Fruit fly (Drosophila melanogaster) whole organism, embryonic: ENCODE data around the gene Bhmt.

Experiments used
- Aef1 ChIP-seq: fragments of 200-800 bp; sonication (Bioruptor generic); IDR thresholded peaks from 3 replicates; pipeline ENCODE4 v1.3.6; 2022; ENCODE audit warnings: missing biosample characterization, missing genetic modification characterization
- BtbVII ChIP-seq: fragments of 200-800 bp; sonication (Bioruptor generic); optimal IDR thresholded peaks from 3 replicates; lab custom pipeline; 2017; ENCODE audit warnings: missing biosample characterization, mild to moderate bottlenecking, missing genetic modification characterization
- CG10274 ChIP-seq: fragments of 200-800 bp; sonication (Bioruptor generic); optimal IDR thresholded peaks from 3 replicates; lab custom pipeline; 2017; ENCODE audit warnings: missing biosample characterization, mild to moderate bottlenecking, missing genetic modification characterization
- CG12155 ChIP-seq: fragments of 200-800 bp; sonication (Bioruptor generic); optimal IDR thresholded peaks from 3 replicates; lab custom pipeline; 2016; ENCODE audit warnings: missing biosample characterization, missing genetic modification characterization
- CG12236 ChIP-seq: fragments of 200-800 bp; sonication (Bioruptor generic); optimal IDR thresholded peaks from 2 replicates; lab custom pipeline; 2016; ENCODE audit warnings: missing biosample characterization, missing genetic modification characterization
- CG13624 ChIP-seq: fragments of 200-800 bp; sonication (Bioruptor generic); optimal IDR thresholded peaks from 2 replicates; lab custom pipeline; 2016; ENCODE audit warnings: missing biosample characterization, missing genetic modification characterization
- CG14014 ChIP-seq: fragments of 200-800 bp; sonication (Bioruptor generic); IDR thresholded peaks from 2 replicates; pipeline ENCODE4 v1.3.6; 2022; ENCODE audit warnings: missing biosample characterization, missing genetic modification characterization
- CG14441 ChIP-seq: fragments of 200-800 bp; sonication (Bioruptor generic); IDR thresholded peaks from 2 replicates; pipeline ENCODE4 v1.3.6; 2022; ENCODE audit warnings: missing biosample characterization, missing genetic modification characterization
- CG15514 ChIP-seq: fragments of 200-800 bp; sonication (Bioruptor generic); optimal IDR thresholded peaks from 3 replicates; lab custom pipeline; 2017; ENCODE audit warnings: missing biosample characterization, missing genetic modification characterization, mild to moderate bottlenecking, moderate library complexity, missing genetic modification reagents
- CG15696 ChIP-seq: fragments of 200-800 bp; sonication (Bioruptor generic); optimal IDR thresholded peaks from 2 replicates; lab custom pipeline; 2019; ENCODE audit warnings: missing biosample characterization, mild to moderate bottlenecking, missing genetic modification characterization, moderate library complexity
- CG17912 ChIP-seq: fragments of 200-800 bp; sonication (Bioruptor generic); optimal IDR thresholded peaks from 2 replicates; lab custom pipeline; 2018; ENCODE audit warnings: missing biosample characterization, mild to moderate bottlenecking, missing genetic modification characterization
- CG2889 ChIP-seq: fragments of 200-800 bp; sonication (Bioruptor generic); IDR thresholded peaks from 3 replicates; pipeline ENCODE4 v1.3.6; 2022; ENCODE audit warnings: missing biosample characterization, missing genetic modification characterization
- CG31365 ChIP-seq: fragments of 200-800 bp; sonication (Bioruptor generic); optimal IDR thresholded peaks from 2 replicates; lab custom pipeline; 2018; ENCODE audit warnings: missing biosample characterization, mild to moderate bottlenecking, missing genetic modification characterization
- CG4360 ChIP-seq: fragments of 200-800 bp; sonication (Bioruptor generic); IDR thresholded peaks from 2 replicates; pipeline ENCODE4 v1.3.6; 2022; ENCODE audit warnings: missing biosample characterization, missing genetic modification characterization
- CG4820 ChIP-seq: fragments of 200-800 bp; sonication (Bioruptor generic); optimal IDR thresholded peaks from 3 replicates; lab custom pipeline; 2016; ENCODE audit warnings: missing biosample characterization, missing genetic modification characterization
- CG6272 ChIP-seq: fragments of 200-800 bp; sonication (Bioruptor generic); IDR thresholded peaks from 2 replicates; pipeline ENCODE4 v1.3.6; 2022; ENCODE audit warnings: missing biosample characterization, missing genetic modification characterization
- CG7745 ChIP-seq: fragments of 200-800 bp; sonication (Bioruptor generic); optimal IDR thresholded peaks from 2 replicates; lab custom pipeline; 2018; ENCODE audit warnings: missing biosample characterization, mild to moderate bottlenecking, missing genetic modification characterization, moderate library complexity
- CG8281 ChIP-seq: fragments of 200-800 bp; sonication (Bioruptor generic); optimal IDR thresholded peaks from 2 replicates; lab custom pipeline; 2018; ENCODE audit warnings: missing biosample characterization, mild to moderate bottlenecking, missing genetic modification characterization, moderate library complexity
- CG8944 ChIP-seq: fragments of 200-800 bp; sonication (Bioruptor generic); optimal IDR thresholded peaks from 3 replicates; lab custom pipeline; 2016; ENCODE audit warnings: missing biosample characterization, missing genetic modification characterization
- Dad ChIP-seq: fragments of 200-800 bp; sonication (Bioruptor generic); optimal IDR thresholded peaks from 3 replicates; lab custom pipeline; 2016; ENCODE audit warnings: missing biosample characterization, missing genetic modification characterization
- Dref ChIP-seq: fragments of 200-800 bp; sonication (Bioruptor generic); IDR thresholded peaks from 2 replicates; pipeline ENCODE4 v1.3.6; 2022; ENCODE audit warnings: missing biosample characterization, missing genetic modification characterization
- E2f2 ChIP-seq: fragments of 200-800 bp; sonication (Bioruptor generic); IDR thresholded peaks from 2 replicates; pipeline ENCODE4 v1.3.6; 2022; ENCODE audit warnings: missing biosample characterization, missing genetic modification characterization
- Ets97D ChIP-seq: fragments of 200-800 bp; sonication (Bioruptor generic); optimal IDR thresholded peaks from 3 replicates; lab custom pipeline; 2016; ENCODE audit warnings: missing biosample characterization, missing genetic modification characterization
- HHEX ChIP-seq: fragments of 200-800 bp; sonication (Bioruptor generic); optimal IDR thresholded peaks from 3 replicates; lab custom pipeline; 2017; ENCODE audit warnings: missing biosample characterization, mild to moderate bottlenecking, missing genetic modification characterization, missing genetic modification reagents
- HLH4C ChIP-seq: fragments of 200-800 bp; sonication (Bioruptor generic); IDR thresholded peaks from 3 replicates; pipeline ENCODE4 v1.3.6; 2022; ENCODE audit warnings: missing biosample characterization, missing genetic modification characterization; ENCODE audit not compliant: partially characterized antibody
- HLHmδ ChIP-seq: fragments of 200-800 bp; sonication (Bioruptor generic); optimal IDR thresholded peaks from 2 replicates; lab custom pipeline; 2018; ENCODE audit warnings: missing biosample characterization, mild to moderate bottlenecking, missing genetic modification characterization, moderate library complexity
- Hand ChIP-seq: fragments of 200-800 bp; sonication (Bioruptor generic); optimal IDR thresholded peaks from 2 replicates; lab custom pipeline; 2017; ENCODE audit warnings: mild to moderate bottlenecking, missing biosample characterization, missing genetic modification reagents, missing genetic modification characterization
- Hey ChIP-seq: fragments of 200-800 bp; sonication (Bioruptor generic); optimal IDR thresholded peaks from 3 replicates; lab custom pipeline; 2018; ENCODE audit warnings: missing biosample characterization, mild to moderate bottlenecking, missing genetic modification characterization
- HmgD ChIP-seq: fragments of 200-800 bp; sonication (Bioruptor generic); optimal IDR thresholded peaks from 3 replicates; lab custom pipeline; 2016; ENCODE audit warnings: missing biosample characterization, missing genetic modification characterization
- Lhr ChIP-seq: fragments of 200-800 bp; sonication (Bioruptor generic); optimal IDR thresholded peaks from 3 replicates; lab custom pipeline; 2017; ENCODE audit warnings: mild to moderate bottlenecking, missing biosample characterization, missing genetic modification reagents, missing genetic modification characterization
- Nf-YA ChIP-seq: fragments of 200-800 bp; sonication (Bioruptor generic); IDR thresholded peaks from 2 replicates; pipeline ENCODE4 v1.3.6; 2022; ENCODE audit warnings: missing biosample characterization, missing genetic modification characterization
- Nf-YB ChIP-seq: fragments of 200-800 bp; sonication (Bioruptor generic); optimal IDR thresholded peaks from 3 replicates; lab custom pipeline; 2019; ENCODE audit warnings: missing biosample characterization, mild to moderate bottlenecking, missing genetic modification characterization, moderate library complexity
- Ravus ChIP-seq: fragments of 200-800 bp; sonication (Bioruptor generic); IDR thresholded peaks from 2 replicates; pipeline ENCODE4 v1.3.6; 2022; ENCODE audit warnings: missing biosample characterization, missing genetic modification characterization
- Side ChIP-seq: fragments of 200-800 bp; sonication (Bioruptor generic); optimal IDR thresholded peaks from 2 replicates; lab custom pipeline; 2016; ENCODE audit warnings: missing biosample characterization, missing genetic modification characterization
- Ssrp ChIP-seq: fragments of 200-800 bp; sonication (Bioruptor generic); optimal IDR thresholded peaks from 2 replicates; lab custom pipeline; 2018; ENCODE audit warnings: missing biosample characterization, mild to moderate bottlenecking, missing genetic modification characterization, moderate library complexity
- Taf1 ChIP-seq: fragments of 200-800 bp; sonication (Bioruptor generic); IDR thresholded peaks from 2 replicates; pipeline ENCODE4 v1.3.6; 2022; ENCODE audit warnings: missing biosample characterization, missing genetic modification characterization
- Xbp1 ChIP-seq: fragments of 200-800 bp; sonication (Bioruptor generic); optimal IDR thresholded peaks from 3 replicates; lab custom pipeline; 2016; ENCODE audit warnings: missing biosample characterization, mild to moderate bottlenecking, missing genetic modification characterization
- bcd ChIP-seq: fragments of 200-800 bp; sonication (Bioruptor generic); optimal IDR thresholded peaks from 2 replicates; lab custom pipeline; 2017; ENCODE audit warnings: missing biosample characterization, mild to moderate bottlenecking, missing genetic modification characterization
- bigmax ChIP-seq: fragments of 200-800 bp; sonication (Bioruptor generic); optimal IDR thresholded peaks from 2 replicates; lab custom pipeline; 2018; ENCODE audit warnings: missing biosample characterization, mild to moderate bottlenecking, missing genetic modification characterization
- chinmo ChIP-seq: fragments of 200-800 bp; sonication (Bioruptor generic); IDR thresholded peaks from 4 replicates; pipeline ENCODE4 v1.3.6; 2022; ENCODE audit warnings: missing biosample characterization, missing genetic modification characterization; ENCODE audit not compliant: partially characterized antibody
- crp ChIP-seq, 2 experiments: fragments of 200-800 bp; sonication (Bioruptor generic); optimal IDR thresholded peaks; 2 replicates in 1 of 2; 3 replicates in 1 of 2; lab custom pipeline; 2017; ENCODE audit warnings: missing biosample characterization in 2 of 2, missing genetic modification characterization in 2 of 2, mild to moderate bottlenecking in 1 of 2, moderate library complexity in 1 of 2
- dpn ChIP-seq, 2 experiments: fragments of 200-800 bp; sonication (Bioruptor generic); optimal IDR thresholded peaks; 3 replicates each; lab custom pipeline; 2016; ENCODE audit warnings: missing biosample characterization in 2 of 2, missing genetic modification characterization in 2 of 2
- ftz-f1 ChIP-seq: fragments of 200-800 bp; sonication (Bioruptor generic); optimal IDR thresholded peaks from 2 replicates; lab custom pipeline; 2016; ENCODE audit warnings: missing biosample characterization, missing genetic modification characterization
- grau ChIP-seq: fragments of 200-800 bp; optimal IDR thresholded peaks from 3 replicates; lab custom pipeline; 2019; ENCODE audit warnings: missing biosample characterization, mild to moderate bottlenecking, missing genetic modification characterization, moderate library complexity
- grn ChIP-seq: fragments of 200-800 bp; sonication (Bioruptor generic); optimal IDR thresholded peaks from 3 replicates; lab custom pipeline; 2017; ENCODE audit warnings: missing biosample characterization, missing genetic modification characterization
- run ChIP-seq: fragments of 200-800 bp; sonication (Bioruptor generic); optimal IDR thresholded peaks from 3 replicates; lab custom pipeline; 2018; ENCODE audit warnings: missing biosample characterization, mild to moderate bottlenecking, missing genetic modification characterization
- sna ChIP-seq: fragments of 200-800 bp; sonication (Bioruptor generic); IDR thresholded peaks from 2 replicates; pipeline ENCODE4 v1.3.6; 2022; ENCODE audit warnings: missing biosample characterization, missing genetic modification characterization; ENCODE audit not compliant: partially characterized antibody
- sug ChIP-seq: fragments of 200-800 bp; optimal IDR thresholded peaks from 2 replicates; lab custom pipeline; 2019; ENCODE audit warnings: missing biosample characterization, mild to moderate bottlenecking, missing genetic modification characterization, moderate library complexity
- tin ChIP-seq: fragments of 200-800 bp; sonication (Bioruptor generic); optimal IDR thresholded peaks from 3 replicates; lab custom pipeline; 2016; ENCODE audit warnings: missing biosample characterization, missing genetic modification characterization
- tx ChIP-seq: fragments of 200-800 bp; sonication (Bioruptor generic); optimal IDR thresholded peaks from 2 replicates; lab custom pipeline; 2016; ENCODE audit warnings: missing biosample characterization, missing genetic modification characterization
- vnd ChIP-seq: fragments of 200-800 bp; sonication (Bioruptor generic); IDR thresholded peaks from 3 replicates; pipeline ENCODE4 v1.3.6; 2022; ENCODE audit warnings: missing biosample characterization, missing genetic modification characterization; ENCODE audit not compliant: partially characterized antibody

The Bhmt gene

dm6 chr2L:18948724-18949108, 8.4 kb downstream of the Bhmt start, which contains the start of gene CG10428 (continued):
- no peak for TF ChIP-seq HLHmδ (GFP tag; lab: Kevin White, UChicago)
- no peak for TF ChIP-seq run
- no peak for TF ChIP-seq grau
- peak; percentile 93 for TF ChIP-seq Dref (GFP tag; lab: Robert Waterston, UW)
- peak; percentile 63 for TF ChIP-seq HLH4C
- no peak for TF ChIP-seq CG12236 (GFP tag; lab: Kevin White, UChicago)
- peak; percentile 41; the same call in 1 of the 3 replicates for TF ChIP-seq vnd
- TF ChIP-seq Dad = no peak
- TF ChIP-seq grn = no peak
- no peak for TF ChIP-seq Taf1
- peak; percentile 99 for TF ChIP-seq sug (tag; lab: Kevin White, UChicago)
- no peak for TF ChIP-seq tin (GFP tag; lab: Kevin White, UChicago)
- no peak for TF ChIP-seq Xbp1 (GFP tag; lab: Kevin White, UChicago)
- TF ChIP-seq HmgD = no peak
- TF ChIP-seq CG15696 (tag; lab: Kevin White, UChicago) = no peak
- TF ChIP-seq BtbVII (GFP tag; lab: Kevin White, UChicago) = no peak
- no peak for TF ChIP-seq CG4360 (GFP tag; lab: Robert Waterston, UW)
- TF ChIP-seq CG8281 (tag; lab: Kevin White, UChicago) = no peak
- peak; percentile 36 for TF ChIP-seq CG15514 (GFP tag; lab: Kevin White, UChicago)
- TF ChIP-seq ftz-f1 (GFP tag; lab: Kevin White, UChicago) = no peak
- TF ChIP-seq CG17912 (GFP tag; lab: Kevin White, UChicago) = no peak
- TF ChIP-seq E2f2 (GFP tag; lab: Robert Waterston, UW) = peak; percentile 96
- TF ChIP-seq Hey = no peak
- TF ChIP-seq Aef1 = no peak
- no peak for TF ChIP-seq Ravus
- TF ChIP-seq CG2889 (GFP tag; lab: Robert Waterston, UW) = no peak
- TF ChIP-seq CG14014 (GFP tag; lab: Robert Waterston, UW) = no peak
- no peak for TF ChIP-seq bcd (GFP tag; lab: Kevin White, UChicago)
- TF ChIP-seq CG8944 (GFP tag; lab: Kevin White, UChicago) = no peak
- no peak for TF ChIP-seq Nf-YA (GFP tag; lab: Robert Waterston, UW)
- 0 out of 4 replicates have a peak, but pooled peaks have one; percentile 11 for TF ChIP-seq chinmo
- TF ChIP-seq CG4820 (GFP tag; lab: Kevin White, UChicago) = no peak
- TF ChIP-seq CG14441 (GFP tag; lab: Robert Waterston, UW) = no peak
- no peak for TF ChIP-seq CG6272 (GFP tag; lab: Robert Waterston, UW)
- no peak for TF ChIP-seq CG31365
- no peak for TF ChIP-seq Ets97D
- no peak for TF ChIP-seq CG10274 (GFP tag; lab: Kevin White, UChicago)
- TF ChIP-seq Nf-YB (GFP tag; lab: Kevin White, UChicago) = no peak
- TF ChIP-seq crp (GFP tag; optimal IDR thresholded peaks at IDR 0.05; lab: Kevin White, UChicago) = peak in 1 of 2 experiments; percentile 84
- TF ChIP-seq CG7745 = peak; percentile 97
- TF ChIP-seq Hand (GFP tag; lab: Kevin White, UChicago) = no peak
- TF ChIP-seq dpn (GFP tag; optimal IDR thresholded peaks at IDR 0.05; lab: Kevin White, UChicago) = no peak
- TF ChIP-seq sna (GFP tag; lab: Robert Waterston, UW) = 0 out of 2 replicates have a peak, but pooled peaks have one; percentile 35
- no peak for TF ChIP-seq bigmax
- TF ChIP-seq Ssrp (tag; lab: Kevin White, UChicago) = no peak
- no peak for TF ChIP-seq tx (GFP tag; lab: Kevin White, UChicago)
- TF ChIP-seq Lhr = no peak
- no peak for TF ChIP-seq Side (GFP tag; lab: Kevin White, UChicago)
- TF ChIP-seq CG13624 (GFP tag; lab: Kevin White, UChicago) = no peak
- TF ChIP-seq HHEX (GFP tag; lab: Kevin White, UChicago) = no peak
- TF ChIP-seq CG12155 (GFP tag; lab: Kevin White, UChicago) = peak; percentile 69
